Fruit fly (Drosophila melanogaster): ENCODE measurements around the gene CG15357.
A peak's percentile ranks its signal among the peaks of the same experiment; 100 is the strongest.

Gene CG15357

DNA sequence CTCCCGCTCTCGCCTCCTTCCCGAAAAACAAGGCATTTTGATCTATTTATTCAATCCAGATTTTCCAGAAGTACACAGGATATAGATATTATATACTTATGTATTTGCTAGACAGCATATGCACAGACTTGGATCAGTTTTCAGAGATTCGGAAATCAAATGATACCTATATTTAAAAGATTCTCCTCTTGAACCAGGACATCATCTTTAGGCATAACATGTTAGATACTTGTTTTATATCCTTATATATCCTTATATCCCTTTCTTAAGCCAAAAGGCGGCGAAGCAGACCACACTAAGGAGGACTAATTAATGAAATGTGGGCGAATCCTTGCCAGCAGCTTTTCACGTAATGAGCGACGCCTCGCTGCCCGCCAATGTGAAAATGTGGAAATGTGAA, 1.1 kb upstream of the CG15357 start, which contains the start of gene CG33673:
Gene CG33673, minus strand, starts transcription at position 101 of the 400 bp plus-strand sequence.
- no peak for TF ChIP-seq rgr (GFP tag; optimal IDR thresholded peaks at IDR 0.05)

dm6 chr2L:1944473-1945110, 917 bp downstream of the CG15357 start:
- no peak for TF ChIP-seq CrebA (GFP tag; optimal IDR thresholded peaks at IDR 0.05; ENCODE audit: borderline replicate concordance)
- peak; percentile 11 for TF ChIP-seq h (GFP tag; optimal IDR thresholded peaks at IDR 0.05)
- TF ChIP-seq Hr83 (GFP tag; optimal IDR thresholded peaks at IDR 0.05; ENCODE audit: poor library complexity, severe bottlenecking): peak; percentile 34

DNA sequence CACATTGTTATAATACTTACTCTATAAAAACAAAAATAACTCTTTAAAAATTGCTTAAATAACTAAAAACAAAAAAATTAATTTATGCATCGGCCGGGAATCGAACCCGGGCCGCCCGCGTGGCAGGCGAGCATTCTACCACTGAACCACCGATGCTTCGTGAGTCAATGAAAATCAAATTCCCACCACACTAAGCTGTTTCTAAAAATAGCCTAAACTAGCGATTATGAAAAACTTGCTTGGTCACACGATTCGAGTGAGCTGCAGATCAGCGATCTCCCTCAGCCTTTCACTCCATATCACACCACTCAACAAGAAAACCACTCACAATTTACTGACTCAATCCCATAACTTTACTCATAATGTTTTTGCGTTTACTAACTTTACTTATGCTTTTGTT, 7.5 kb downstream of the CG15357 start:
- no peak for TF ChIP-seq foxo (GFP tag; optimal IDR thresholded peaks at IDR 0.05)
- TF ChIP-seq ey (GFP tag; optimal IDR thresholded peaks at IDR 0.05): no peak
- no peak for TF ChIP-seq Dif (GFP tag; optimal IDR thresholded peaks at IDR 0.05; ENCODE audit: partially characterized antibody)
- TF ChIP-seq HLH106 (tag; optimal IDR thresholded peaks at IDR 0.05): no peak
- TF ChIP-seq N (GFP tag; optimal IDR thresholded peaks at IDR 0.05): no peak
- TF ChIP-seq usp (GFP tag; optimal IDR thresholded peaks at IDR 0.05): no peak
- TF ChIP-seq tai (GFP tag; optimal IDR thresholded peaks at IDR 0.05): no peak
- TF ChIP-seq Hr83 (GFP tag; optimal IDR thresholded peaks at IDR 0.05; ENCODE audit: poor library complexity, severe bottlenecking): no peak

dm6 chr2L:1930565-1931201, 14.8 kb downstream of the CG15357 start:
- no peak for TF ChIP-seq Rel (GFP tag; optimal IDR thresholded peaks at IDR 0.05)
- TF ChIP-seq Rel (tag; optimal IDR thresholded peaks at IDR 0.05): no peak
- no peak for TF ChIP-seq lola (GFP tag; optimal IDR thresholded peaks at IDR 0.05)
- no peak for TF ChIP-seq tai (GFP tag; optimal IDR thresholded peaks at IDR 0.05)
- no peak for TF ChIP-seq Mio (GFP tag; optimal IDR thresholded peaks at IDR 0.05)
- no peak for TF ChIP-seq Hr78 (GFP tag; optimal IDR thresholded peaks at IDR 0.05)
- no peak for TF ChIP-seq Vsx2 (GFP tag; optimal IDR thresholded peaks at IDR 0.05; ENCODE audit: partially characterized antibody)
- TF ChIP-seq Sp1 (GFP tag; optimal IDR thresholded peaks at IDR 0.05): no peak
- TF ChIP-seq ey (GFP tag; optimal IDR thresholded peaks at IDR 0.05): no peak
- TF ChIP-seq OdsH (GFP tag; optimal IDR thresholded peaks at IDR 0.05): no peak
- TF ChIP-seq Myc (optimal IDR thresholded peaks at IDR 0.05): no peak

dm6 chr2L:1927406-1927805, 18.1 kb downstream of the CG15357 start:
- TF ChIP-seq Vsx2 (GFP tag; optimal IDR thresholded peaks at IDR 0.05; ENCODE audit: partially characterized antibody) (no peak), Myc (optimal IDR thresholded peaks at IDR 0.05) (no peak), Mio (GFP tag; optimal IDR thresholded peaks at IDR 0.05) (no peak), psq (GFP tag; optimal IDR thresholded peaks at IDR 0.05) (no peak), br (GFP tag; optimal IDR thresholded peaks at IDR 0.05) (no peak), Hr83 (GFP tag; optimal IDR thresholded peaks at IDR 0.05; ENCODE audit: poor library complexity, severe bottlenecking) (no peak), lola (GFP tag; optimal IDR thresholded peaks at IDR 0.05) (no peak), tai (GFP tag; optimal IDR thresholded peaks at IDR 0.05) (no peak), pan (optimal IDR thresholded peaks at IDR 0.05) (no peak), sv (GFP tag; optimal IDR thresholded peaks at IDR 0.05) (no peak), woc (GFP tag; optimal IDR thresholded peaks at IDR 0.05) (no peak), CrebA (GFP tag; optimal IDR thresholded peaks at IDR 0.05; ENCODE audit: borderline replicate concordance) (no peak), Sp1 (GFP tag; optimal IDR thresholded peaks at IDR 0.05) (no peak), Hr78 (GFP tag; optimal IDR thresholded peaks at IDR 0.05) (no peak), CG32264 (GFP tag; optimal IDR thresholded peaks at IDR 0.05) (no peak), dsf (GFP tag; optimal IDR thresholded peaks at IDR 0.05; ENCODE audit: borderline replicate concordance) (no peak), GATAd (GFP tag; optimal IDR thresholded peaks at IDR 0.05) (no peak), rgr (GFP tag; optimal IDR thresholded peaks at IDR 0.05) (no peak)

Data from whole organism, wandering third instar larva.